Fruit fly (Drosophila melanogaster): ENCODE measurements around the gene Yod1.

The Yod1 gene

dm6 chr3L:5182255-5182993 is 48.8 kb downstream of the Yod1 start (continued):
- no peak for TF ChIP-seq CG12942 (GFP tag; optimal IDR thresholded peaks at IDR 0.05)
- no peak for TF ChIP-seq ems (GFP tag; optimal IDR thresholded peaks at IDR 0.05)
- no peak for TF ChIP-seq CG10209 (GFP tag; optimal IDR thresholded peaks at IDR 0.05)
- no peak for TF ChIP-seq CG6765 (GFP tag; optimal IDR thresholded peaks at IDR 0.05)
- TF ChIP-seq Elba2 (GFP tag; optimal IDR thresholded peaks at IDR 0.05): no peak
- 0 out of 2 replicates have a peak, but pooled peaks have one; percentile 22 for TF ChIP-seq klu (GFP tag; IDR thresholded peaks at IDR 0.05)
- no peak for TF ChIP-seq Adf1 (GFP tag; IDR thresholded peaks at IDR 0.05)
- 0 out of 2 replicates have a peak, but pooled peaks have one; percentile 14 for TF ChIP-seq Drgx (GFP tag; IDR thresholded peaks at IDR 0.05)
- TF ChIP-seq cad (GFP tag; optimal IDR thresholded peaks at IDR 0.05): no peak
- no peak for TF ChIP-seq CG4282 (GFP tag; optimal IDR thresholded peaks at IDR 0.05)
- TF ChIP-seq Lim3 (GFP tag; IDR thresholded peaks at IDR 0.05): no peak
- TF ChIP-seq Camta (GFP tag; optimal IDR thresholded peaks at IDR 0.05): peak; percentile 10
- no peak for TF ChIP-seq D (optimal IDR thresholded peaks at IDR 0.05)
- no peak for TF ChIP-seq D (GFP tag; optimal IDR thresholded peaks at IDR 0.05)
- peak; percentile 38 for TF ChIP-seq unpg (GFP tag; optimal IDR thresholded peaks at IDR 0.05)
- TF ChIP-seq ara (GFP tag; IDR thresholded peaks at IDR 0.05): 0 out of 2 replicates have a peak, but pooled peaks have one; percentile 47
- TF ChIP-seq crp (GFP tag; optimal IDR thresholded peaks at IDR 0.05): no peak
- no peak for TF ChIP-seq CG7987 (GFP tag; optimal IDR thresholded peaks at IDR 0.05)
- TF ChIP-seq CG11560 (tag; IDR thresholded peaks at IDR 0.05): 0 out of 3 replicates have a peak, but pooled peaks have one; percentile 39
- no peak for TF ChIP-seq CG34422 (GFP tag; IDR thresholded peaks at IDR 0.05)
- no peak for TF ChIP-seq shn (GFP tag; optimal IDR thresholded peaks at IDR 0.05)
- peak; percentile 36 for TF ChIP-seq lmd (GFP tag; IDR thresholded peaks at IDR 0.05)
- peak; percentile 63 for TF ChIP-seq Meics (GFP tag; optimal IDR thresholded peaks at IDR 0.05)
- TF ChIP-seq prd (optimal IDR thresholded peaks at IDR 0.05): no peak
- no peak for TF ChIP-seq prd (GFP tag; IDR thresholded peaks at IDR 0.05)
- TF ChIP-seq CG1832 (GFP tag; optimal IDR thresholded peaks at IDR 0.05): no peak
- no peak for TF ChIP-seq lbe (GFP tag; optimal IDR thresholded peaks at IDR 0.05)
- no peak for TF ChIP-seq CG42726 (GFP tag; IDR thresholded peaks at IDR 0.05; ENCODE audit: partially characterized antibody)
- peak; percentile 31 for TF ChIP-seq CG6683 (GFP tag; optimal IDR thresholded peaks at IDR 0.05)
- peak; percentile 41 for TF ChIP-seq CG8388 (GFP tag; optimal IDR thresholded peaks at IDR 0.05)
- TF ChIP-seq ac (GFP tag; optimal IDR thresholded peaks at IDR 0.05): no peak
- TF ChIP-seq NFAT (GFP tag; IDR thresholded peaks at IDR 0.05): no peak
- no peak for TF ChIP-seq Eip74EF (GFP tag; optimal IDR thresholded peaks at IDR 0.05)
- no peak for TF ChIP-seq Chrac-16 (GFP tag; optimal IDR thresholded peaks at IDR 0.05)
- TF ChIP-seq seq (GFP tag; IDR thresholded peaks at IDR 0.05): 0 out of 2 replicates have a peak, but pooled peaks have one; percentile 47
- TF ChIP-seq CG15269 (tag; optimal IDR thresholded peaks at IDR 0.05): peak; percentile 56
- peak; percentile 54 for TF ChIP-seq CG9727 (GFP tag; optimal IDR thresholded peaks at IDR 0.05)
- no peak for TF ChIP-seq cas (GFP tag; IDR thresholded peaks at IDR 0.05)
- no peak for TF ChIP-seq danr (GFP tag; IDR thresholded peaks at IDR 0.05)
- peak; percentile 46 for TF ChIP-seq sisA (GFP tag; IDR thresholded peaks at IDR 0.05)
- TF ChIP-seq bigmax (GFP tag; optimal IDR thresholded peaks at IDR 0.05): no peak
- TF ChIP-seq Bgb (GFP tag; IDR thresholded peaks at IDR 0.05; ENCODE audit: partially characterized antibody): no peak
- no peak for TF ChIP-seq CG1792 (GFP tag; optimal IDR thresholded peaks at IDR 0.05)
- peak; percentile 7 for TF ChIP-seq CG15011 (GFP tag; optimal IDR thresholded peaks at IDR 0.05)
- TF ChIP-seq CG17328 (GFP tag; IDR thresholded peaks at IDR 0.05): peak; percentile 45
- TF ChIP-seq sr (GFP tag; IDR thresholded peaks at IDR 0.05): no peak
- no peak; the same call in 1 of the 2 replicates for TF ChIP-seq sim (GFP tag; IDR thresholded peaks at IDR 0.05)
- TF ChIP-seq Nf-YB (GFP tag; optimal IDR thresholded peaks at IDR 0.05): no peak
- peak; percentile 86 for TF ChIP-seq Med (GFP tag)
- TF ChIP-seq CG17802 (tag; optimal IDR thresholded peaks at IDR 0.05): no peak

Data from whole organism, embryonic.